Worm (Caenorhabditis elegans): ENCODE measurements around the gene slc-36.1.

DNA sequence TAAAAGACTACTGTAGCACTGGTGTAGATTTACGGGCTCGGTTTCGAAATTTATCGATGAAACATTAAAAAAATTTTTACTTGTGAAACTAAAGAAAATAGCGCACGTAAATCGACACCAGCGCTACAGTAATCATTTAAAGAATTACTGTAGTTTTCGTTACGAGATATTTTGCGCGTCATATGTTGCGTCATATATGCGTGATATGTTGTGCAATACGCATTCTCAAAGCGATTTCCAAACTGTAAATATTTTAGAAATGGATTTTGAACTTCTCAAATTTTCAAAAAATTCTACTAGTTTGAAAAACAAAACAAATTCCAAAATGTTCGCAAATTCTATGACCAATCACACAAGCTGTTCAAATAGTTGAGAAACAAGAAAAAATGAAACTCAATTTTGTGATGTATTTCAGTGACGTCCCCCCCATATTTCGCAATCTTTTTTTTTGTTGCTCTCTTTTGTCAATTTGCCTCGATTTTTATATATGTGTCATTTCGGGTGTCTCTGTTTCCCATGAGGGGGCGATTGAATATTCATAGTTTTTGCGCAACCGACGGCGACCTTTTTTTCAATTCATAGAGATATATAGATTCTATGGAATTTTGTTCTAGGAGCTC lies 29.3 kb upstream of the slc-36.1 start:
- TF ChIP-seq him-1 (tag; optimal IDR thresholded peaks at IDR 0.05) (no peak), W03F9.2 (tag; optimal IDR thresholded peaks at IDR 0.05) (no peak)

All from whole organism, L4/young adult.